Worm (Caenorhabditis elegans) whole organism, L4 larva: ENCODE measurements around the gene twk-8.

Experiments used
- F10B5.3 ChIP-seq: sonication (generic microtip); optimal IDR thresholded peaks from 2 replicates; lab custom pipeline; 2016; ENCODE audit warnings: mild to moderate bottlenecking, missing genetic modification characterization, missing compliant biosample characterization
- F26F4.8 ChIP-seq: fragments of 200-800 bp; sonication (Bioruptor generic); conservative IDR thresholded peaks from 2 replicates; pipeline ENCODE4 v1.3.6; 2022; ENCODE audit warnings: missing genetic modification characterization, missing compliant biosample characterization
- F49E8.2 ChIP-seq: sonication (generic microtip); optimal IDR thresholded peaks from 2 replicates; lab custom pipeline; 2016; ENCODE audit warnings: missing compliant biosample characterization, mild to moderate bottlenecking, missing genetic modification characterization, borderline replicate concordance
- Y5F2A.4 ChIP-seq: fragments of 200-800 bp; sonication (Bioruptor generic); optimal IDR thresholded peaks from 2 replicates; lab custom pipeline; 2018; ENCODE audit warnings: mild to moderate bottlenecking, missing genetic modification characterization, missing compliant biosample characterization
- Y75B8A.6 ChIP-seq: fragments of 200-800 bp; sonication (Bioruptor generic); IDR thresholded peaks from 2 replicates; pipeline ENCODE4 v1.3.6; 2022; ENCODE audit warnings: missing genetic modification reagents, missing genetic modification characterization, missing compliant biosample characterization
- ama-1 ChIP-seq: fragments of 150-350 bp; optimal IDR thresholded peaks from 2 replicates; lab custom pipeline; 2014; ENCODE audit warnings: inconsistent platforms, mixed read lengths
- ceh-28 ChIP-seq: fragments of 150-350 bp; optimal IDR thresholded peaks from 2 replicates; lab custom pipeline; 2014; ENCODE audit warnings: missing biosample characterization, missing genetic modification reagents, missing genetic modification characterization
- ceh-32 ChIP-seq: sonication (generic microtip); optimal IDR thresholded peaks from 2 replicates; lab custom pipeline; 2016; ENCODE audit warnings: mild to moderate bottlenecking, missing genetic modification characterization, missing compliant biosample characterization; ENCODE audit not compliant: poor library complexity
- ceh-44 ChIP-seq: fragments of 200-800 bp; sonication (Bioruptor generic); IDR thresholded peaks from 2 replicates; pipeline ENCODE4 v1.3.6; 2022; ENCODE audit warnings: missing genetic modification reagents, missing genetic modification characterization, missing compliant biosample characterization
- daf-12 ChIP-seq: fragments of 150-350 bp; optimal IDR thresholded peaks from 2 replicates; lab custom pipeline; 2014; ENCODE audit warnings: missing biosample characterization, missing genetic modification reagents, missing genetic modification characterization
- daf-16 ChIP-seq, 3 experiments: sonication (generic microtip); optimal IDR thresholded peaks; 2 replicates each; lab custom pipeline; 2016 to 2017; ENCODE audit warnings: missing genetic modification characterization in 3 of 3, missing genetic modification reagents in 3 of 3, mild to moderate bottlenecking in 2 of 3, missing compliant biosample characterization in 2 of 3, missing biosample characterization in 1 of 3, moderate library complexity in 1 of 3
- daf-19 ChIP-seq: fragments of 200-800 bp; sonication (Bioruptor generic); conservative IDR thresholded peaks from 2 replicates; pipeline ENCODE4 v1.3.6; 2022; ENCODE audit warnings: missing genetic modification characterization, missing compliant biosample characterization
- dmd-6 ChIP-seq: fragments of 200-800 bp; sonication (Bioruptor generic); IDR thresholded peaks from 2 replicates; pipeline ENCODE4 v1.3.6; 2022; ENCODE audit warnings: missing genetic modification reagents, missing genetic modification characterization, missing compliant biosample characterization
- duxl-1 ChIP-seq: sonication (generic microtip); optimal IDR thresholded peaks from 2 replicates; lab custom pipeline; 2016; ENCODE audit warnings: mild to moderate bottlenecking, missing genetic modification characterization, moderate library complexity, missing compliant biosample characterization; ENCODE audit not compliant: poor library complexity
- dve-1 ChIP-seq: sonication (generic microtip); optimal IDR thresholded peaks from 2 replicates; lab custom pipeline; 2017; ENCODE audit warnings: antibody characterized with exemption, mild to moderate bottlenecking, missing genetic modification characterization, missing compliant biosample characterization; ENCODE audit not compliant: insufficient read depth
- hlh-11 ChIP-seq: fragments of 200-800 bp; sonication (Bioruptor generic); optimal IDR thresholded peaks from 2 replicates; lab custom pipeline; 2018; ENCODE audit warnings: mild to moderate bottlenecking, missing genetic modification characterization, missing compliant biosample characterization
- hlh-30 ChIP-seq: sonication (generic microtip); optimal IDR thresholded peaks from 2 replicates; lab custom pipeline; 2017; ENCODE audit warnings: antibody characterized with exemption, mild to moderate bottlenecking, missing genetic modification characterization, missing compliant biosample characterization; ENCODE audit not compliant: insufficient read depth
- jun-1 ChIP-seq: fragments of 150-350 bp; optimal IDR thresholded peaks from 2 replicates; lab custom pipeline; 2014; ENCODE audit warnings: missing biosample characterization, missing genetic modification reagents, missing genetic modification characterization
- lin-15B ChIP-seq: fragments of 150-350 bp; sonication (generic microtip); optimal IDR thresholded peaks from 3 replicates; lab custom pipeline; 2014; ENCODE audit warnings: missing biosample characterization, missing genetic modification characterization
- lin-29 ChIP-seq: fragments of 200-800 bp; sonication (Bioruptor generic); IDR thresholded peaks from 2 replicates; pipeline ENCODE4 v1.3.6; 2022; ENCODE audit warnings: missing genetic modification reagents, missing genetic modification characterization, missing compliant biosample characterization
- lin-39 ChIP-seq: fragments of 150-350 bp; optimal IDR thresholded peaks from 2 replicates; lab custom pipeline; 2014; ENCODE audit warnings: missing biosample characterization, missing genetic modification reagents, missing genetic modification characterization
- madf-9 ChIP-seq: fragments of 200-800 bp; sonication (Bioruptor generic); conservative IDR thresholded peaks from 2 replicates; pipeline ENCODE4 v1.3.6; 2022; ENCODE audit warnings: missing genetic modification reagents, missing genetic modification characterization, missing compliant biosample characterization
- mdl-1 ChIP-seq, 2 experiments: fragments of 150-350 bp in 1 of 2; sonication (generic microtip) in 1 of 2; optimal IDR thresholded peaks; 2 replicates each; lab custom pipeline; 2014 to 2017; ENCODE audit warnings: missing biosample characterization in 2 of 2, missing genetic modification characterization in 2 of 2
- mep-1 ChIP-seq: fragments of 150-350 bp; sonication (generic microtip); optimal IDR thresholded peaks from 3 replicates; lab custom pipeline; 2014; ENCODE audit warnings: missing biosample characterization, missing genetic modification characterization
- mxl-2 ChIP-seq: fragments of 200-800 bp; sonication (Bioruptor generic); conservative IDR thresholded peaks from 2 replicates; pipeline ENCODE4 v1.3.6; 2022; ENCODE audit warnings: missing genetic modification reagents, missing genetic modification characterization, missing compliant biosample characterization
- mxl-3 ChIP-seq: fragments of 200-800 bp; sonication (Bioruptor generic); optimal IDR thresholded peaks from 2 replicates; lab custom pipeline; 2018; ENCODE audit warnings: mild to moderate bottlenecking, missing genetic modification characterization, missing compliant biosample characterization
- nhr-10 ChIP-seq: fragments of 150-350 bp; optimal IDR thresholded peaks from 2 replicates; lab custom pipeline; 2014; ENCODE audit warnings: missing biosample characterization, missing genetic modification characterization
- nhr-237 ChIP-seq: sonication (generic microtip); optimal IDR thresholded peaks from 2 replicates; lab custom pipeline; 2017; ENCODE audit warnings: missing biosample characterization, missing genetic modification characterization
- nhr-28 ChIP-seq: fragments of 150-350 bp; optimal IDR thresholded peaks from 2 replicates; lab custom pipeline; 2014; ENCODE audit warnings: missing biosample characterization, missing genetic modification characterization
- nhr-41 ChIP-seq: fragments of 200-800 bp; sonication (Bioruptor generic); IDR thresholded peaks from 2 replicates; pipeline ENCODE4 v1.3.6; 2022; ENCODE audit warnings: missing genetic modification reagents, missing genetic modification characterization, missing compliant biosample characterization
- nhr-6 ChIP-seq: fragments of 150-350 bp; optimal IDR thresholded peaks from 2 replicates; lab custom pipeline; 2014; ENCODE audit warnings: missing biosample characterization, missing genetic modification characterization
- nhr-77 ChIP-seq: fragments of 150-350 bp; optimal IDR thresholded peaks from 2 replicates; lab custom pipeline; 2014; ENCODE audit warnings: missing biosample characterization, missing genetic modification characterization
- php-3 ChIP-seq: fragments of 200-800 bp; sonication (Bioruptor generic); IDR thresholded peaks from 2 replicates; pipeline ENCODE4 v1.3.6; 2022; ENCODE audit warnings: missing genetic modification reagents, missing genetic modification characterization, missing compliant biosample characterization
- pqm-1 ChIP-seq: sonication (generic microtip); optimal IDR thresholded peaks from 2 replicates; lab custom pipeline; 2017; ENCODE audit warnings: missing biosample characterization, missing genetic modification characterization
- spr-3 ChIP-seq: fragments of 200-800 bp; sonication (Bioruptor generic); optimal IDR thresholded peaks from 2 replicates; lab custom pipeline; 2018; ENCODE audit warnings: mild to moderate bottlenecking, missing genetic modification characterization, missing compliant biosample characterization
- unc-39 ChIP-seq: sonication (generic microtip); optimal IDR thresholded peaks from 2 replicates; lab custom pipeline; 2017; ENCODE audit warnings: missing biosample characterization, missing genetic modification characterization
- unc-62 ChIP-seq, 3 experiments: fragments of 150-350 bp in 1 of 3; sonication (generic microtip); optimal IDR thresholded peaks in 2 of 3; peaks in 1 of 3; 1 replicate in 1 of 3; 2 replicates in 2 of 3; lab custom pipeline; 2014 to 2017; ENCODE audit warnings: missing biosample characterization in 3 of 3, missing genetic modification characterization in 3 of 3, missing genetic modification reagents in 3 of 3, missing genotype in 1 of 3
- zfp-3 ChIP-seq: fragments of 200-800 bp; sonication (Bioruptor generic); conservative IDR thresholded peaks from 2 replicates; pipeline ENCODE4 v1.3.6; 2022; ENCODE audit warnings: missing genetic modification reagents, missing genetic modification characterization, missing compliant biosample characterization

The twk-8 gene

DNA sequence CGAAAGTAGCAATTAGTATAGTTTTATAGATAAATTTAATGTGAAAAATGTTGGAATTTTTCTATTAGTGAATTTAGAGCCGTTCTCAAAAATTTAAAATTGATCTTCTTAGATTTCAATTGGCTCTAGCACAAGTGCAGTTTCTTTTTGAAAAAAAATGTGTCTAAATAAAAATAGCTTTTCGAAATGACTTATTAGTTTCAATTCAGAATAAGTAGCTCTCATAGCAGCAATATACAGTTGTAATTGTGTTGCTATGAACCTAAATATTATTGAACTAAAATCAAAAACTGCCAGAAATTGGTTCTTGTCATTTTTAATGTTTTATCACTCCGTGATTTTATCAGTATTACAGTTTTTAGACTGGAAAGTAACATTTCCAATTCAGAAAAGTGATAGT is 35.5 kb downstream of the twk-8 start:
- no peak for TF ChIP-seq nhr-10 (tag; lab: Kevin White, UChicago)
- TF ChIP-seq unc-62 (GFP tag; optimal IDR thresholded peaks at IDR 0.05 in 1 of 2; lab: Kevin White, UChicago): peak in 1 of 2 experiments; percentile 94
- no peak for TF ChIP-seq unc-62 (tag; optimal IDR thresholded peaks at IDR 0.05; lab: Kevin White, UChicago)
- TF ChIP-seq daf-16 (GFP tag; optimal IDR thresholded peaks at IDR 0.05; lab: Kevin White, UChicago): no peak
- TF ChIP-seq daf-16 (tag; optimal IDR thresholded peaks at IDR 0.05; lab: Kevin White, UChicago): peak; percentile 48
- TF ChIP-seq nhr-77 (tag; lab: Kevin White, UChicago): no peak
- no peak for TF ChIP-seq F26F4.8 (GFP tag; lab: Robert Waterston, UW)
- no peak for TF ChIP-seq mxl-2 (GFP tag; lab: Robert Waterston, UW)
- TF ChIP-seq ceh-44 (GFP tag; lab: Robert Waterston, UW): no peak
- no peak for TF ChIP-seq zfp-3 (GFP tag; lab: Robert Waterston, UW)

DNA sequence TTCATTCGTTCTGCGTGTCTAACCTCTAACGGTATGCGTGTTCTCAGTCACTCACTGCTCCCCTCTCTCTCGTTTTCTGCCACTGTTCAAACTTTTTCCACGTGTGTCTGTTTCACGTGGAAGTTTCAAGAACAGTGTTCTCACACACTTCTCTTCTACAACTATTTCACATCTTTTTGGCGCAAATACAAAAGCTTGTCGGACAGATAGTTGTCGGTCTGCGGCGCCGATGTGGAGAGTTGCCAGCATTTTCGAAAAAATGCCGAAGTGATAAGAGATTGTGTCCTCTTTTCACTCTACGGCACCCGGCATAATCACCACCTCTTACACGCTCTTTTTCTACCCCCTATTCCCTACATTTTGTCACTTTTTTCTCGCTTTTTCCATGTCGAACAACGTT is 36.2 kb downstream of the twk-8 start:
- TF ChIP-seq daf-16 (GFP tag; optimal IDR thresholded peaks at IDR 0.05; lab: Kevin White, UChicago) (no peak), daf-16 (tag; optimal IDR thresholded peaks at IDR 0.05; lab: Kevin White, UChicago) (peak; percentile 32), pqm-1 (peak; percentile 59), nhr-41 (GFP tag; lab: Robert Waterston, UW) (no peak), mxl-3 (GFP tag; lab: Kevin White, UChicago) (peak; percentile 41), nhr-28 (tag; lab: Kevin White, UChicago) (peak; percentile 79), zfp-3 (GFP tag; lab: Robert Waterston, UW) (no peak), lin-15B (tag; lab: Kevin White, UChicago) (no peak), nhr-6 (tag; lab: Kevin White, UChicago) (no peak), madf-9 (GFP tag; lab: Robert Waterston, UW) (no peak), dmd-6 (peak; percentile 68), spr-3 (no peak), hlh-30 (tag; lab: Kevin White, UChicago) (peak; percentile 47), hlh-11 (tag; lab: Kevin White, UChicago) (peak; percentile 75), F49E8.2 (tag; lab: Kevin White, UChicago) (no peak), ceh-32 (tag; lab: Kevin White, UChicago) (no peak), lin-39 (tag; lab: Kevin White, UChicago) (no peak), nhr-77 (tag; lab: Kevin White, UChicago) (peak; percentile 0), Y5F2A.4 (GFP tag; lab: Kevin White, UChicago) (no peak), dve-1 (tag; lab: Kevin White, UChicago) (peak; percentile 15), mdl-1 (tag; optimal IDR thresholded peaks at IDR 0.05; lab: Kevin White, UChicago) (peak in 1 of 2 experiments; percentile 1), jun-1 (tag; lab: Kevin White, UChicago) (no peak), ama-1 (lab: Kevin White, UChicago) (peak; percentile 6), daf-19 (GFP tag; lab: Robert Waterston, UW) (no peak), lin-29 (GFP tag; lab: Robert Waterston, UW) (no peak), mep-1 (tag; lab: Kevin White, UChicago) (peak; percentile 53), F10B5.3 (tag; lab: Kevin White, UChicago) (no peak), Y75B8A.6 (GFP tag; lab: Robert Waterston, UW) (no peak), unc-62 (GFP tag; optimal IDR thresholded peaks at IDR 0.05 in 1 of 2; lab: Kevin White, UChicago) (peak in 1 of 2 experiments; percentile 86), unc-62 (tag; optimal IDR thresholded peaks at IDR 0.05; lab: Kevin White, UChicago) (no peak), unc-39 (tag; lab: Kevin White, UChicago) (no peak)
- TF ChIP-seq, all 104 proteins: peak for 13

DNA sequence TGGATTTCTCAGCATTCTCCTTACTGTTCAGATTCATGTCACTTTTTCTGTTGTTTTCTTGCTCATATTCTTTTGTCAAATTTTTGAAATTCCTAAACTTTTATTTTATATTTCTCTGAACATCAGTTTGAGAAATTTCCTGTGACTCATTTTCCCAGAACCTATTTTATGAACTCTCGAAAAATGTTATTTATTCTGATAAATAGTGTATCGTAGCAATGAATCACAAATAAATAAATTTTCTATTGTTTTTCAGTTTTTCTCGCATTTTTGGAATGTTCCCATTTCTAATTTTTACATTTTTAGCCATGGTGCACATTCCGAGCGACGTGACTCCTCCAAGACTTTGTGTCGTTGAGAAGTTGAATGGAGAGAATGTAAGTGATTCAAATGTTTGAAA is 36.6 kb downstream of the twk-8 start, which contains the start of gene nrfl-1:
Gene nrfl-1, plus strand, starts transcription at position 301 of the 400 bp plus-strand sequence.
- TF ChIP-seq lin-29 (GFP tag; lab: Robert Waterston, UW) (no peak), nhr-237 (tag; lab: Kevin White, UChicago) (no peak), daf-12 (tag; lab: Kevin White, UChicago) (no peak), duxl-1 (tag; lab: Kevin White, UChicago) (no peak), php-3 (no peak), pqm-1 (no peak), nhr-28 (tag; lab: Kevin White, UChicago) (no peak), ceh-28 (tag; lab: Kevin White, UChicago) (no peak)
